Fruit fly (Drosophila melanogaster): ENCODE data around the gene Sgs3.

Sgs3 gene

DNA sequence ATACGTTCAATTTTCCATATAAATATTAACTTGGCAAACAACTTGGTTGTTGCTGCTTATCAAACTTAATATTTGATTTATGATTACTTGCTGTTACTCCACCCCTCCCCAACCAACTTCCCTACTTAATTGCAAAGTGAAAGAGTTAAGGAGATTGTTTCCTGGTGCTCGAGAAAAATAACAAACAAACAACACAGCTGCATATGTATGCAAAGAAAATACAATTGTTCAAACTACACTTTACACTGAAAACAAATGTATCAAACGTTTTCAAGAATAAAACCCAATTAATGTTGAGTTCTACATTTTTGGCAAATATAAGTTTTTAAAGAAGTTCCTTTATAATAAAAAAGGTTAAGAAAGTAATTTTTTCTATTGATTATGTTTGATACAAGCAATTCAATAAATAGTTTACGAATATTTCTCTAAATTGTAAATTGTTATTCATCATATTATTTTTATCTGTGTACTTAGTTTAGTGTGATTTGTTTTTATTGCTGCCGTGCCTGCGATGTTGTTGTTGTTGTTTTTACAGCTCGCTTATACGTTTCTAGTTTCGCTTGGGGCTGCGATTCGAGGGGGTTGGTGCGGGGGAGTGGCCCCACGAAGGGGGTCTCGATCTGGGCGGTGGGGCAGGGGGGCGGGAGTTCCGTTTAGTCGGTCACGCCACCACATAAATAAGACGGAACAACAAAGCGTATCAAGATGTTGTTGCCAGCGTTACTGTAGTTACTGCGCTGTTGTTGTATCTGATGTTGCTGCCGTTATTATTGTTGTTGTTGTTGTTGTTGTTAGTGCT, 43.8 kb downstream of the Sgs3 start:
- TF ChIP-seq cnc (optimal IDR thresholded peaks at IDR 0.05) (no peak), ovo (GFP tag; optimal IDR thresholded peaks at IDR 0.05) (no peak), Clk (GFP tag; optimal IDR thresholded peaks at IDR 0.05) (no peak), CG7045 (GFP tag; optimal IDR thresholded peaks at IDR 0.05) (peak; percentile 70), CG1620 (GFP tag; optimal IDR thresholded peaks at IDR 0.05) (no peak), CG14711 (tag; optimal IDR thresholded peaks at IDR 0.05) (peak; percentile 71), CG12768 (GFP tag; optimal IDR thresholded peaks at IDR 0.05) (peak; percentile 60), CG5204 (GFP tag; optimal IDR thresholded peaks at IDR 0.05) (peak; percentile 33), CG7101 (tag; optimal IDR thresholded peaks at IDR 0.05) (peak; percentile 64), pad (GFP tag; optimal IDR thresholded peaks at IDR 0.05) (no peak), CG33017 (tag; optimal IDR thresholded peaks at IDR 0.05) (peak; percentile 77), CG11617 (GFP tag; optimal IDR thresholded peaks at IDR 0.05) (peak; percentile 45), Crg-1 (GFP tag; optimal IDR thresholded peaks at IDR 0.05) (no peak), Hr96 (GFP tag; optimal IDR thresholded peaks at IDR 0.05) (peak; percentile 0)

DNA sequence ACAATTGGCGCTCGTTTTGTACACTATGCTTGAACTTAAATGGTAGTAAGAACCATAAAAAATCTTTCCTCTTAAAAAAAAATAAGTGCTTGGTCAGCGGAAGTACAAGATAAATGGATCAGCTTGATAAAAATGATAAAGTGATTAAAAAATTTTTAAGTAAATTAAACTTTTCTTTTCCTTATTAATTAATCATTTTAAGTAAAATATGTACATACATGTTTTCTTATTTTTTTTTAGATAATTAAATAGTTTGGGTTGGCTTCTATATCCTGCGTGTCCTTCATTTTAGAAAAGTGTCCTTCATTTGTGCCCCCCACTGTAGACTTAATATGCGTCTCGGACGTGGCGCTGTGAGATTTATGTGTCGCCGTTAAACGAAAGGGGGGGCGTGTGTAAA, 44.6 kb downstream of the Sgs3 start:
- no peak for TF ChIP-seq Clk (GFP tag; optimal IDR thresholded peaks at IDR 0.05)
- no peak for TF ChIP-seq kay (GFP tag; ENCODE audit: borderline replicate concordance)
- TF ChIP-seq CG33017 (tag; optimal IDR thresholded peaks at IDR 0.05), result no peak
- no peak for TF ChIP-seq ovo (GFP tag; optimal IDR thresholded peaks at IDR 0.05)
- TF ChIP-seq CG11617 (GFP tag; optimal IDR thresholded peaks at IDR 0.05), result no peak
- TF ChIP-seq CG5204 (GFP tag; optimal IDR thresholded peaks at IDR 0.05), result no peak
- no peak for TF ChIP-seq bab1 (GFP tag; optimal IDR thresholded peaks at IDR 0.05)
- TF ChIP-seq CG7045 (GFP tag; optimal IDR thresholded peaks at IDR 0.05), result no peak
- TF ChIP-seq Mnt (GFP tag; optimal IDR thresholded peaks at IDR 0.05), result no peak
- no peak for TF ChIP-seq CG1620 (GFP tag; optimal IDR thresholded peaks at IDR 0.05)
- no peak for TF ChIP-seq CG14711 (tag; optimal IDR thresholded peaks at IDR 0.05)
- TF ChIP-seq Hr96 (GFP tag; optimal IDR thresholded peaks at IDR 0.05), result no peak
- TF ChIP-seq CG7101 (tag; optimal IDR thresholded peaks at IDR 0.05), result no peak
- no peak for TF ChIP-seq toe (GFP tag; optimal IDR thresholded peaks at IDR 0.05)
- no peak for TF ChIP-seq cnc (optimal IDR thresholded peaks at IDR 0.05)
- TF ChIP-seq tj (GFP tag; optimal IDR thresholded peaks at IDR 0.05), result no peak
- TF ChIP-seq CG12768 (GFP tag; optimal IDR thresholded peaks at IDR 0.05), result no peak
- no peak for TF ChIP-seq Crg-1 (GFP tag; optimal IDR thresholded peaks at IDR 0.05)
- TF ChIP-seq cic (GFP tag; optimal IDR thresholded peaks at IDR 0.05), result no peak
- no peak for TF ChIP-seq pad (GFP tag; optimal IDR thresholded peaks at IDR 0.05)

DNA sequence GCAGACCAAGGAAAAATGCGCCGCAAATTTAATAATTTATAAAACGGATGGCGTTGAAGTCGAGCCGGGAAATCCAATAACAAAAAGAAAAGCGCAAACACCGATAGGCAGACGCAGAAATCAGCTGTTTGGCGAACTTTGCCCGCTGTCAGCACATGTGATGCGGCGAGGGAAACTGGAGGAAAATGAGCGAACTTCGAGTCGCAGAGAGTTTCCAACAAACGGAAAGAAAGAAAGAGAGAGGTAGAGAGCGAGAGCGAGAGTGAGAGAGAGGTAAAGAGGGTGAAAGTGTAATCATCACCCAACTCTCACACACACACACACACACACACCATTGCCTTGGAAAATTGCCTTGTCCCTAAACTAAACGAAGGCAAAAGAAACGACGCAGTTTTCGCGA, 45.2 kb downstream of the Sgs3 start:
- TF ChIP-seq CG12768 (GFP tag; optimal IDR thresholded peaks at IDR 0.05) (peak; percentile 81), Crg-1 (GFP tag; optimal IDR thresholded peaks at IDR 0.05) (no peak)

DNA sequence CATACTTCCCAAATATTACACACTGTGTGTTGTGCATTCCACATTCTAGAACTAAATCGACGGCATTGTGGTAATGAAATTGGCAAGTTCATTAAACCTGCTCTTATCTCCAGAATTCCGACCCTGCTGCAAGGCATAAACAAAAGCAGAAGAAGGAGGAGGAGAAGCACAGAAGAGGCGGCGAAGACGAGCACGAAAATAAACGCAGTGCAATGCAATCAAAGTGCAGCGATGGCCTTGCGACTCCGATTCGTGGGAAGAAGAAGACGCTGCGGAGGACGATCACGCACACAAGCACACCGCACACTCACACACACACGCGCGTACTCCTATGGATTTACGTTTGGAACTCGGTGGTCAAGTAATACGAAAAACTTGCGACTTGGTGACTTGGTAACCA, 48.9 kb downstream of the Sgs3 start:
- TF ChIP-seq tj (GFP tag; optimal IDR thresholded peaks at IDR 0.05) (peak; percentile 22), ovo (GFP tag; optimal IDR thresholded peaks at IDR 0.05) (no peak)

DNA sequence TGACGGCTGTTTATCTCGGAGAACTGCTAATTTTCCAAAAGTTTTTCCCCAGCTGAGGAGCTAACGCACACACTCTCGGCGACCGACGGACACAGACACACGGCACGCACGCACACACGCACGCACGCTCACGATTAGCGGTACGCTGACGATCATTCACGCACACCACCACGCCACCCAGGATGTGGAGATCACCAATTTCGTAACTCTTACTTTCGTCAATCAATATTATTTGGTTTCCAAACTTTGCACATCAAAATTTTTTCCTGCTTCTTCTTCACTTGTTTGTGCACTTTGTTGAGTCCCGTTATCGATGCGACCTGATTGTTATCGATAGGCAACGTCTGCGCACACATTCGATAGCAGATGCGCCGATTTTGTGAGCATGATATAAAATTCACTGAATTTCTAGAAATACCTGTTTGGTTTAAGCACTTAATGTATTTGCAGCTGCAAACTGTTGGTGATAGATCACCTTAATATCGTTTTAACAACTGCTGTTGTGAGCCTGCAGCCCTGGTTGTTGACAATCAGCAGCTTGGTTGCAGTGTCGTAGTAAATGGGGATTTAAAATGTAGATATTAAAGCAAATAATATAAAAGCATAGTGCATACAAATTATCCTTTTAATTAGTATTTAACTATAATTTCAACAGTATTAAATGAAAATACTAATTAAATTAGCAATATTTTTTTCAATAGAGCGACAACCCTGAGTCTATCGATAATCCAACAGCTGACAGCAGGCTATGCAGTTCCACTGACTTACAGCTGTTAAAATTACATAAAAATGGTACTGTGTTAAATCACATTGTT, 50.1 kb downstream of the Sgs3 start, which contains the start of the genes CG7394 and Mob2:
Gene CG7394, plus strand, starts transcription at position 51 of the 815 bp plus-strand sequence.
Gene Mob2, minus strand, starts transcription at position 288 of the 815 bp plus-strand sequence.
- TF ChIP-seq toe (GFP tag; optimal IDR thresholded peaks at IDR 0.05), result peak; percentile 88
- peak; percentile 78 for TF ChIP-seq Hr96 (GFP tag; optimal IDR thresholded peaks at IDR 0.05)
- peak; percentile 86 for TF ChIP-seq Clk (GFP tag; optimal IDR thresholded peaks at IDR 0.05)
- peak; percentile 94 for TF ChIP-seq CG7101 (tag; optimal IDR thresholded peaks at IDR 0.05)
- peak; percentile 84 for TF ChIP-seq Crg-1 (GFP tag; optimal IDR thresholded peaks at IDR 0.05)
- TF ChIP-seq cnc (optimal IDR thresholded peaks at IDR 0.05), result no peak
- TF ChIP-seq tj (GFP tag; optimal IDR thresholded peaks at IDR 0.05), result peak; percentile 76
- peak; percentile 94 for TF ChIP-seq CG11617 (GFP tag; optimal IDR thresholded peaks at IDR 0.05)
- TF ChIP-seq CG33017 (tag; optimal IDR thresholded peaks at IDR 0.05), result peak; percentile 91
- TF ChIP-seq CG14711 (tag; optimal IDR thresholded peaks at IDR 0.05), result peak; percentile 99
- TF ChIP-seq Mnt (GFP tag; optimal IDR thresholded peaks at IDR 0.05), result peak; percentile 80
- peak; percentile 95 for TF ChIP-seq CG7045 (GFP tag; optimal IDR thresholded peaks at IDR 0.05)
- TF ChIP-seq CG5204 (GFP tag; optimal IDR thresholded peaks at IDR 0.05), result peak; percentile 92
- peak; percentile 83 for TF ChIP-seq ovo (GFP tag; optimal IDR thresholded peaks at IDR 0.05)
- peak; percentile 97 for TF ChIP-seq bab1 (GFP tag; optimal IDR thresholded peaks at IDR 0.05)
- TF ChIP-seq cic (GFP tag; optimal IDR thresholded peaks at IDR 0.05), result peak; percentile 53
- TF ChIP-seq CG12768 (GFP tag; optimal IDR thresholded peaks at IDR 0.05), result peak; percentile 87
- peak; percentile 96 for TF ChIP-seq kay (GFP tag; ENCODE audit: borderline replicate concordance)
- peak; percentile 72 for TF ChIP-seq pad (GFP tag; optimal IDR thresholded peaks at IDR 0.05)
- peak; percentile 82 for TF ChIP-seq CG1620 (GFP tag; optimal IDR thresholded peaks at IDR 0.05)

Data from whole organism, adult.